Worm (Caenorhabditis elegans): ENCODE results near the gene T02E9.5.

The T02E9.5 gene

DNA sequence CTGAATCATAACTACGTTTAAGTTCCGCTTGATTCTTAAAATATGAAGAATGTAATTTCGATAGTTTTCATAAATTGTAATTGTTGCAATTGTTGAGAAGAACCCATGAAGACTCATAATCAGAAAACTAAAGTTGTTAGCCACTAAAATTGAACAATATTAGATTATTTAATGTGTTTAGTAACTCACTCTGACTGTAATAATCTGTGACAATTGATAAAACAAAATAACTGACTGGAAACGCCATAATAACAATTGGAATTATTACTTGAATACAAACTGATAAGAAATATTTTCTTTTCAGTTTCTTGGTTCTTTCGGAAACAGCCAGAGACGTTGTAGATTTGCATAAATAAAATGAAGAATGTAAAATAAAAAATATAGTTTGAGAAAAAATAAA, 42.6 kb upstream of the T02E9.5 start:
- TF ChIP-seq unc-42 (tag; optimal IDR thresholded peaks at IDR 0.05) (no peak), ceh-18 (tag; optimal IDR thresholded peaks at IDR 0.05) (no peak), fkh-10 (GFP tag; optimal IDR thresholded peaks at IDR 0.05) (no peak), lin-11 (tag; optimal IDR thresholded peaks at IDR 0.05) (no peak), C38D4.7 (GFP tag; optimal IDR thresholded peaks at IDR 0.05) (no peak), C08G9.2 (tag; optimal IDR thresholded peaks at IDR 0.05) (no peak), nhr-11 (tag; optimal IDR thresholded peaks at IDR 0.05) (no peak), hlh-30 (tag; optimal IDR thresholded peaks at IDR 0.05; ENCODE audit: insufficient read depth) (no peak), ceh-6 (GFP tag; optimal IDR thresholded peaks at IDR 0.05) (no peak), zip-5 (tag; optimal IDR thresholded peaks at IDR 0.05) (no peak), elt-4 (tag; optimal IDR thresholded peaks at IDR 0.05) (no peak), T23F11.4 (GFP tag; optimal IDR thresholded peaks at IDR 0.05) (no peak)

DNA sequence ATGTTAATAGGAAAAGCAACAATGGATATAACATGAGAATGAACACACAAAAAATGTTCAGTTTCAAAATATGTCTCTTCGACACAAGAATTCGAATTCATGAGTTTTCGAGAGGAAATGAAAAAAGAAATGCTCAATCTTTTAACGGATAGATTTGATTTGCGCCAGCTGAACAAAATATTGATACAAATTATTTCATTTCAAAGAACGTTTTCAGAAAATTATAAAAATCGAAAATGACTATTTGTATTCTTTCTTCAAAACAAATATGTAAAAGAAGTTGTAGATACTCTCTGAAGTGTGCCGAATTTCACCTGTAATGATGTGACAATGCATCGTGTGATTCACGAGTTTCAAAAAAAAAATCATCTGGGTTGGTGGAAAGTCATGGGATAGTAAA, 41.5 kb upstream of the T02E9.5 start, which contains the start of gene srh-47:
Gene srh-47, minus strand, starts transcription at position 101 of the 400 bp plus-strand sequence.
- TF ChIP-seq unc-86 (tag; optimal IDR thresholded peaks at IDR 0.05) = no peak
- no peak for TF ChIP-seq ceh-22 (tag; optimal IDR thresholded peaks at IDR 0.05)
- TF ChIP-seq madf-2 (tag; optimal IDR thresholded peaks at IDR 0.05) = no peak
- no peak for TF ChIP-seq che-1 (tag; optimal IDR thresholded peaks at IDR 0.05)
- no peak for TF ChIP-seq pha-4 (tag; optimal IDR thresholded peaks at IDR 0.05)
- no peak for TF ChIP-seq ceh-18 (tag; optimal IDR thresholded peaks at IDR 0.05)

DNA sequence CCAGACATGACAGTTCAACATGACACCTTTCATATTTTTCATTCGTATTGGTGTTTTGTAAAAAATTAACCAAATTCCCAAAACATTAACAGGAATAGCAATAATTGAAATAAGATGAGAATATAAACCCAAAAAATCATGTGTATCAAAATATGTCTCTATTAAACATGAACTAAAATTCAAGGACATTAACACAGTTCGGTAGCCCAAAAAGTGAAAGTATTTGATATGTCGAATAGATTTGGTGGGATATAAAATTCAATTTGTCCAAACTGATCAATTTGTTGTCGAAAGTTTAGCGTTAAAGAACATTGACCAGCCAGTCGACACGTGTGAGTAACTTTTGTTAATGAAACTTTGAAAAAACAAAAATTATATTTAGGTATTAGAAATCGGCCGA, 39.3 kb upstream of the T02E9.5 start, which contains the start of gene srh-46:
Gene srh-46, minus strand, starts transcription at position 189 of the 400 bp plus-strand sequence.
- TF ChIP-seq ref-2 (tag; optimal IDR thresholded peaks at IDR 0.05) (no peak), unc-3 (GFP tag; conservative IDR thresholded peaks at IDR 0.05) (no peak), unc-3 (tag; optimal IDR thresholded peaks at IDR 0.05) (no peak), hlh-13 (GFP tag; optimal IDR thresholded peaks at IDR 0.05) (no peak), ceh-30 (tag; optimal IDR thresholded peaks at IDR 0.05) (no peak)

DNA sequence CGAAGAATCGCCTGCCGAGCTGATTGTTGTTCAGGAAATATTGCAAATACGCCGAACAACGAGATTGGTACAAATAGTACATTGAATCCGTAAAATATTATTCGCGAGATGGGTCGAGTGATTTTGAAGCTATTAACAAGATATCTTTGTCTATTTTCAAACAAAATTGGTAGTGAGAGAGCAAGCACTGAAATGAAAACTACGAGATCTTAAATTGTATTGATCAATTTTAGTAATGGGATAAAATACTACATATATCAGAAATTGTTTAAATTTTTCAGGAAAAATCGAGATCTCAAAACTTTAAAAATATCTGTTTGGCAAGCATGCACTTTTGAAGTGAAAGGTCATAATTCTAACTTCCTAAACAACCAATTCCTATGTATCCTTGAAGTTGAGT, 37.8 kb upstream of the T02E9.5 start:
- TF ChIP-seq hlh-8 (tag; optimal IDR thresholded peaks at IDR 0.05) (no peak), madf-2 (tag; optimal IDR thresholded peaks at IDR 0.05) (no peak), ceh-19 (GFP tag; optimal IDR thresholded peaks at IDR 0.05) (no peak), lin-11 (tag; optimal IDR thresholded peaks at IDR 0.05) (no peak), fkh-6 (tag; optimal IDR thresholded peaks at IDR 0.05) (no peak), tbx-2 (tag; optimal IDR thresholded peaks at IDR 0.05) (no peak), odd-2 (tag; optimal IDR thresholded peaks at IDR 0.05) (no peak), pha-2 (tag; optimal IDR thresholded peaks at IDR 0.05) (no peak), ceh-9 (tag; optimal IDR thresholded peaks at IDR 0.05) (no peak), nhr-232 (tag; optimal IDR thresholded peaks at IDR 0.05) (no peak), syd-9 (tag; optimal IDR thresholded peaks at IDR 0.05) (no peak), zip-5 (tag; optimal IDR thresholded peaks at IDR 0.05) (no peak), ceh-2 (tag; optimal IDR thresholded peaks at IDR 0.05) (no peak), dmd-4 (tag; optimal IDR thresholded peaks at IDR 0.05; ENCODE audit: borderline replicate concordance) (no peak), F13H6.1 (tag; optimal IDR thresholded peaks at IDR 0.05) (no peak)

DNA sequence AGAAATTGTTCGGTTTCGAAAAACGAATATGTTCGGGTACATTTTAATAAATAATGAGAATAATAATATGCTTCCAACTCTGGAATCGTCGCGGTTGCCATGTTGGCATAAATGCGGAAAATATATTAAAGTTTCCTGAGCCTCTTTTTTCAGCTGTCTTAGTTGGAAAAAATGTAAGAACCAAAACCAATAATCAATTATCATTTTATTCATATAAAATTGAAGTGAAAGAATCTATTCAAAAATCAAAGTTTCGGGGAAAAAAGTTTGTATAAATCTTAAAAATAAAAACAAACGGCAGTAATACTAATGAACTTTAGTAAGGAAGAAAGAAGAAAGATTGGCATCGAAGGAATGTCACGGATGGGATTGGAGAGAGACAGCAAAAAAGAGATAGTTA, 37.2 kb upstream of the T02E9.5 start, which contains the start of gene srh-45:
Gene srh-45, minus strand, starts transcription at position 101 of the 400 bp plus-strand sequence.
- TF ChIP-seq sdc-2 (tag; optimal IDR thresholded peaks at IDR 0.05) = no peak
- no peak for TF ChIP-seq ceh-2 (tag; optimal IDR thresholded peaks at IDR 0.05)

Data from whole organism, late embryonic.